Worm (Caenorhabditis elegans) whole organism, young adult: ENCODE measurements around the gene gtf-2E2.
"Not testable (repeated sequence)": the region's sequence is repeated elsewhere in the genome, so short reads cannot be mapped to it uniquely, and the experiment has no call there.

ENCODE experiments used
- B0019.2 ChIP-seq: fragments of 200-800 bp; sonication (Bioruptor generic); conservative IDR thresholded peaks from 2 replicates; pipeline ENCODE4 v1.3.6; 2022; ENCODE audit warnings: missing genetic modification reagents, missing genetic modification characterization, missing compliant biosample characterization
- D2030.7 ChIP-seq: fragments of 200-800 bp; sonication (Bioruptor generic); IDR thresholded peaks from 2 replicates; pipeline ENCODE4 v1.3.6; 2022; ENCODE audit warnings: missing genetic modification reagents, missing genetic modification characterization, missing compliant biosample characterization
- F22D6.2 ChIP-seq: sonication (generic microtip); optimal IDR thresholded peaks from 2 replicates; lab custom pipeline; 2016; ENCODE audit warnings: mild to moderate bottlenecking, missing genetic modification characterization, missing compliant biosample characterization
- F33H1.4 ChIP-seq: fragments of 200-800 bp; sonication (Bioruptor generic); IDR thresholded peaks from 2 replicates; pipeline ENCODE4 v1.3.6; 2022; ENCODE audit warnings: missing genetic modification reagents, missing genetic modification characterization, missing compliant biosample characterization
- F37B4.10 ChIP-seq: fragments of 200-800 bp; sonication (Bioruptor generic); IDR thresholded peaks from 2 replicates; pipeline ENCODE4 v1.3.6; 2022; ENCODE audit warnings: missing genetic modification characterization, missing compliant biosample characterization
- F52B5.7 ChIP-seq: sonication (generic microtip); optimal IDR thresholded peaks from 2 replicates; lab custom pipeline; 2016; ENCODE audit warnings: mild to moderate bottlenecking, missing genetic modification characterization, missing compliant biosample characterization
- K12H6.12 ChIP-seq: fragments of 200-800 bp; sonication (Bioruptor generic); optimal IDR thresholded peaks from 2 replicates; lab custom pipeline; 2018; ENCODE audit warnings: mild to moderate bottlenecking, missing genetic modification characterization, missing compliant biosample characterization
- T07F8.4 ChIP-seq: sonication (generic microtip); optimal IDR thresholded peaks from 2 replicates; lab custom pipeline; 2016; ENCODE audit warnings: mild to moderate bottlenecking, missing genetic modification characterization, moderate library complexity, missing compliant biosample characterization
- Y53F4B.3 ChIP-seq: fragments of 200-800 bp; sonication (Bioruptor generic); IDR thresholded peaks from 2 replicates; pipeline ENCODE4 v1.3.6; 2022; ENCODE audit warnings: missing genetic modification reagents, missing genetic modification characterization, missing compliant biosample characterization
- Y53G8AR.9 ChIP-seq: fragments of 200-800 bp; sonication (Bioruptor generic); conservative IDR thresholded peaks from 2 replicates; pipeline ENCODE4 v1.3.6; 2022; ENCODE audit warnings: missing genetic modification reagents, missing genetic modification characterization, missing compliant biosample characterization
- akir-1 ChIP-seq: fragments of 200-800 bp; sonication (Bioruptor generic); optimal IDR thresholded peaks from 2 replicates; lab custom pipeline; 2018; ENCODE audit warnings: mild to moderate bottlenecking, missing genetic modification characterization, moderate library complexity, missing compliant biosample characterization
- aptf-2 ChIP-seq: fragments of 200-800 bp; sonication (Bioruptor generic); conservative IDR thresholded peaks from 2 replicates; pipeline ENCODE4 v1.3.6; 2022; ENCODE audit warnings: missing genetic modification reagents, missing genetic modification characterization, missing compliant biosample characterization
- aptf-3 ChIP-seq: fragments of 200-800 bp; sonication (Bioruptor generic); IDR thresholded peaks from 2 replicates; pipeline ENCODE4 v1.3.6; 2022; ENCODE audit warnings: missing genetic modification characterization, missing compliant biosample characterization
- athp-1 ChIP-seq: sonication (generic microtip); optimal IDR thresholded peaks from 2 replicates; lab custom pipeline; 2017; ENCODE audit warnings: mild to moderate bottlenecking, missing genetic modification characterization, missing compliant biosample characterization
- attf-5 ChIP-seq: fragments of 200-800 bp; sonication (Bioruptor generic); optimal IDR thresholded peaks from 2 replicates; lab custom pipeline; 2018; ENCODE audit warnings: mild to moderate bottlenecking, missing genetic modification characterization, missing compliant biosample characterization
- attf-6 ChIP-seq: fragments of 200-800 bp; sonication (Bioruptor generic); IDR thresholded peaks from 2 replicates; pipeline ENCODE4 v1.3.6; 2022; ENCODE audit warnings: missing genetic modification reagents, missing genetic modification characterization, missing compliant biosample characterization
- bed-2 ChIP-seq: fragments of 200-800 bp; sonication (Bioruptor generic); IDR thresholded peaks from 2 replicates; pipeline ENCODE4 v1.3.6; 2022; ENCODE audit warnings: missing genetic modification reagents, missing genetic modification characterization, missing compliant biosample characterization
- cebp-1 ChIP-seq, 2 experiments: fragments of 200-800 bp in 1 of 2; sonication (Bioruptor generic) in 1 of 2; sonication (generic microtip) in 1 of 2; IDR thresholded peaks in 1 of 2; optimal IDR thresholded peaks in 1 of 2; 2 replicates each; pipeline versions ENCODE4 v1.3.6 to Lab custom; 2017 to 2022; ENCODE audit warnings: missing compliant biosample characterization in 2 of 2, missing genetic modification characterization in 2 of 2, mild to moderate bottlenecking in 1 of 2, missing genetic modification reagents in 1 of 2, moderate library complexity in 1 of 2
- cebp-2 ChIP-seq: fragments of 200-800 bp; sonication (Bioruptor generic); IDR thresholded peaks from 2 replicates; pipeline ENCODE4 v1.3.6; 2022; ENCODE audit warnings: missing genetic modification characterization, missing compliant biosample characterization
- ceh-100 ChIP-seq: fragments of 200-800 bp; sonication (Bioruptor generic); IDR thresholded peaks from 2 replicates; pipeline ENCODE4 v1.3.6; 2022; ENCODE audit warnings: missing genetic modification reagents, missing genetic modification characterization, missing compliant biosample characterization
- ceh-58 ChIP-seq: fragments of 200-800 bp; sonication (Bioruptor generic); IDR thresholded peaks from 2 replicates; pipeline ENCODE4 v1.3.6; 2022; ENCODE audit warnings: missing genetic modification characterization, missing compliant biosample characterization
- die-1 ChIP-seq: sonication (generic microtip); optimal IDR thresholded peaks from 2 replicates; lab custom pipeline; 2016; ENCODE audit warnings: missing genotype, mild to moderate bottlenecking, missing genetic modification characterization, missing compliant biosample characterization
- egl-18 ChIP-seq: fragments of 200-800 bp; sonication (Bioruptor generic); IDR thresholded peaks from 2 replicates; pipeline ENCODE4 v1.3.6; 2022; ENCODE audit warnings: missing genetic modification reagents, missing genetic modification characterization, missing compliant biosample characterization
- egl-44 ChIP-seq: fragments of 200-800 bp; sonication (Bioruptor generic); IDR thresholded peaks from 2 replicates; pipeline ENCODE4 v1.3.6; 2022; ENCODE audit warnings: missing genetic modification reagents, missing genetic modification characterization, missing compliant biosample characterization
- hmg-20 ChIP-seq: fragments of 200-800 bp; sonication (Bioruptor generic); IDR thresholded peaks from 2 replicates; pipeline ENCODE4 v1.3.6; 2022; ENCODE audit warnings: missing genetic modification reagents, missing genetic modification characterization, missing compliant biosample characterization
- hrde-1 ChIP-seq: sonication (generic microtip); optimal IDR thresholded peaks from 2 replicates; lab custom pipeline; 2016; ENCODE audit warnings: missing genetic modification characterization, mild to moderate bottlenecking, missing compliant biosample characterization, moderate library complexity, missing genotype, missing genetic modification reagents, borderline replicate concordance
- hsf-1 ChIP-seq: fragments of 200-800 bp; sonication (Bioruptor generic); IDR thresholded peaks from 2 replicates; pipeline ENCODE4 v1.3.6; 2022; ENCODE audit warnings: missing genetic modification reagents, missing genetic modification characterization, missing compliant biosample characterization
- lir-1 ChIP-seq: fragments of 200-800 bp; sonication (Bioruptor generic); conservative IDR thresholded peaks from 2 replicates; pipeline ENCODE4 v1.3.6; 2022; ENCODE audit warnings: missing genetic modification reagents, missing genetic modification characterization, missing compliant biosample characterization
- lsl-1 ChIP-seq: fragments of 200-800 bp; sonication (Bioruptor generic); optimal IDR thresholded peaks from 2 replicates; lab custom pipeline; 2018; ENCODE audit warnings: mild to moderate bottlenecking, missing genetic modification characterization, moderate library complexity, missing compliant biosample characterization
- madf-10 ChIP-seq: sonication (generic microtip); optimal IDR thresholded peaks from 2 replicates; lab custom pipeline; 2016; ENCODE audit warnings: mild to moderate bottlenecking, missing genetic modification characterization, missing compliant biosample characterization
- madf-6 ChIP-seq: fragments of 200-800 bp; sonication (Bioruptor generic); IDR thresholded peaks from 2 replicates; pipeline ENCODE4 v1.3.6; 2022; ENCODE audit warnings: missing genetic modification reagents, missing genetic modification characterization, missing compliant biosample characterization
- mcd-1 ChIP-seq: fragments of 200-800 bp; sonication (Bioruptor generic); IDR thresholded peaks from 2 replicates; pipeline ENCODE4 v1.3.6; 2022; ENCODE audit warnings: missing genetic modification reagents, missing genetic modification characterization, missing compliant biosample characterization
- mel-28 ChIP-seq: sonication (generic microtip); optimal IDR thresholded peaks from 2 replicates; lab custom pipeline; 2016; ENCODE audit warnings: borderline replicate concordance, mild to moderate bottlenecking, missing genetic modification characterization, missing compliant biosample characterization
- nfyb-1 ChIP-seq: fragments of 200-800 bp; sonication (Bioruptor generic); IDR thresholded peaks from 2 replicates; pipeline ENCODE4 v1.3.6; 2022; ENCODE audit warnings: missing genetic modification reagents, missing genetic modification characterization, missing compliant biosample characterization
- nhr-80 ChIP-seq: sonication (generic microtip); optimal IDR thresholded peaks from 2 replicates; lab custom pipeline; 2016; ENCODE audit warnings: missing genetic modification characterization, missing compliant biosample characterization
- pbrm-1 ChIP-seq: fragments of 200-800 bp; sonication (Bioruptor generic); IDR thresholded peaks from 2 replicates; pipeline ENCODE4 v1.3.6; 2022; ENCODE audit warnings: missing genetic modification reagents, missing genetic modification characterization, missing compliant biosample characterization
- rec-8 ChIP-seq, 2 experiments: sonication (generic microtip); optimal IDR thresholded peaks; 2 replicates each; lab custom pipeline; 2016; ENCODE audit warnings: mild to moderate bottlenecking in 2 of 2, missing genetic modification characterization in 2 of 2, missing genetic modification reagents in 2 of 2, missing genotype in 2 of 2, missing biosample characterization in 1 of 2, missing compliant biosample characterization in 1 of 2, moderate library complexity in 1 of 2
- snpc-3.4 ChIP-seq: sonication (generic microtip); optimal IDR thresholded peaks from 2 replicates; lab custom pipeline; 2017; ENCODE audit warnings: missing genetic modification characterization, mild to moderate bottlenecking, missing compliant biosample characterization, antibody characterized with exemption, moderate library complexity, missing genotype, missing genetic modification reagents
- snpc-4 ChIP-seq, 5 experiments: fragments of 150-350 bp in 1 of 5; sonication (generic microtip) in 4 of 5; optimal IDR thresholded peaks; 2 replicates each; lab custom pipeline; 2014 to 2018; ENCODE audit warnings: missing genetic modification characterization in 5 of 5, missing biosample characterization in 3 of 5, antibody characterized with exemption in 2 of 5, mild to moderate bottlenecking in 2 of 5, missing compliant biosample characterization in 2 of 5, missing genotype in 2 of 5, moderate library complexity in 2 of 5, missing genetic modification reagents in 1 of 5
- tlf-1 ChIP-seq: fragments of 200-800 bp; sonication (Bioruptor generic); optimal IDR thresholded peaks from 2 replicates; lab custom pipeline; 2018; ENCODE audit warnings: mild to moderate bottlenecking, missing genetic modification characterization, missing compliant biosample characterization
- zim-3 ChIP-seq: sonication (generic microtip); optimal IDR thresholded peaks from 2 replicates; lab custom pipeline; 2017; ENCODE audit warnings: mild to moderate bottlenecking, missing genetic modification characterization, moderate library complexity, missing compliant biosample characterization
- ztf-25 ChIP-seq: fragments of 200-800 bp; sonication (Bioruptor generic); IDR thresholded peaks from 2 replicates; pipeline ENCODE4 v1.3.6; 2022; ENCODE audit warnings: missing genetic modification reagents, missing genetic modification characterization, missing compliant biosample characterization
- ztf-26 ChIP-seq: sonication (generic microtip); optimal IDR thresholded peaks from 2 replicates; lab custom pipeline; 2017; ENCODE audit warnings: missing genetic modification characterization, missing compliant biosample characterization
- ztf-28 ChIP-seq: fragments of 200-800 bp; sonication (Bioruptor generic); IDR thresholded peaks from 2 replicates; pipeline ENCODE4 v1.3.6; 2022; ENCODE audit warnings: missing genetic modification reagents, missing genetic modification characterization, missing compliant biosample characterization
- ztf-6 ChIP-seq: fragments of 200-800 bp; sonication (Bioruptor generic); IDR thresholded peaks from 2 replicates; pipeline ENCODE4 v1.3.6; 2022; ENCODE audit warnings: missing genetic modification reagents, missing genetic modification characterization, missing compliant biosample characterization

Gene gtf-2E2

ce11 chrII:11534429-11535099 lies 7.7 kb downstream of the gtf-2E2 start, which contains the start of gene Y62F5A.12 (continued):
- TF ChIP-seq ceh-58 (peak; percentile 94; the same call in 1 of the 2 replicates), egl-18 (GFP tag; lab: Robert Waterston, UW) (peak; percentile 86), aptf-2 (GFP tag; lab: Robert Waterston, UW) (peak; percentile 96), die-1 (tag; lab: Kevin White, UChicago) (peak; percentile 37), zim-3 (tag; lab: Kevin White, UChicago) (peak; percentile 66), madf-6 (GFP tag; lab: Robert Waterston, UW) (peak; percentile 96), snpc-3.4 (tag; lab: Kevin White, UChicago) (peak; percentile 58), D2030.7 (peak; percentile 99), attf-5 (GFP tag; lab: Kevin White, UChicago) (peak; percentile 94), cebp-1 (GFP tag; IDR thresholded peaks at IDR 0.05; lab: Robert Waterston, UW) (peak; percentile 89), cebp-1 (tag; optimal IDR thresholded peaks at IDR 0.05; lab: Kevin White, UChicago) (peak; percentile 83), B0019.2 (GFP tag; lab: Robert Waterston, UW) (peak; percentile 86), lsl-1 (GFP tag; lab: Kevin White, UChicago) (peak; percentile 78), F33H1.4 (GFP tag; lab: Robert Waterston, UW) (peak; percentile 80), ztf-6 (peak; percentile 98), mel-28 (peak; percentile 43), ztf-28 (GFP tag; lab: Robert Waterston, UW) (peak; percentile 98), tlf-1 (peak; percentile 68), hsf-1 (GFP tag; lab: Robert Waterston, UW) (peak; percentile 91), akir-1 (GFP tag; lab: Kevin White, UChicago) (peak; percentile 82), lir-1 (peak; percentile 92), F52B5.7 (tag; lab: Kevin White, UChicago) (peak; percentile 65), aptf-3 (GFP tag; lab: Robert Waterston, UW) (peak; percentile 75; the same call in 1 of the 2 replicates), Y53F4B.3 (GFP tag; lab: Robert Waterston, UW) (peak; percentile 93), Y53G8AR.9 (peak; percentile 93), ceh-100 (GFP tag; lab: Robert Waterston, UW) (peak; percentile 99), pbrm-1 (peak; percentile 96), F37B4.10 (GFP tag; lab: Robert Waterston, UW) (peak; percentile 95), hmg-20 (GFP tag; lab: Robert Waterston, UW) (peak; percentile 74), snpc-4 (tag; optimal IDR thresholded peaks at IDR 0.05; lab: Kevin White, UChicago) (peak in 3 of 4 experiments; percentile 43 to 70 (median 65)), ztf-25 (peak; percentile 99), hrde-1 (peak; percentile 1), nhr-80 (peak; percentile 61), T07F8.4 (tag; lab: Kevin White, UChicago) (peak; percentile 86), cebp-2 (0 out of 2 replicates have a peak, but pooled peaks have one; percentile 67), egl-44 (GFP tag; lab: Robert Waterston, UW) (peak; percentile 86; the same call in 1 of the 2 replicates), rec-8 (tag; optimal IDR thresholded peaks at IDR 0.05; lab: Kevin White, UChicago) (peak; percentile 31 to 51), ztf-26 (tag; lab: Kevin White, UChicago) (peak; percentile 68), madf-10 (tag; lab: Kevin White, UChicago) (peak; percentile 90), mcd-1 (GFP tag; lab: Robert Waterston, UW) (peak; percentile 99), F22D6.2 (tag; lab: Kevin White, UChicago) (peak; percentile 54), K12H6.12 (tag; lab: Kevin White, UChicago) (peak; percentile 87), athp-1 (peak; percentile 88), bed-2 (GFP tag; lab: Robert Waterston, UW) (peak; percentile 98), attf-6 (peak; percentile 74), nfyb-1 (GFP tag; lab: Robert Waterston, UW) (peak; percentile 94)
- not testable (repeated sequence) for TF ChIP-seq snpc-4 (GFP tag; optimal IDR thresholded peaks at IDR 0.05; lab: Kevin White, UChicago)
